Worm (Caenorhabditis elegans) whole organism, L4 larva: Measurements from ENCODE around the gene xol-1.

Experiments
- F37D6.2 ChIP-seq: sonication (generic microtip); optimal IDR thresholded peaks from 2 replicates; lab custom pipeline; 2016; ENCODE audit warnings: mild to moderate bottlenecking, missing genetic modification characterization, missing compliant biosample characterization
- aha-1 ChIP-seq: fragments of 150-350 bp; peaks from one replicate; lab custom pipeline; 2014; ENCODE audit warnings: missing biosample characterization, missing genetic modification characterization
- ces-1 ChIP-seq: fragments of 150-350 bp; sonication (generic microtip); optimal IDR thresholded peaks from 4 replicates; lab custom pipeline; 2014; ENCODE audit warnings: missing biosample characterization, missing genetic modification reagents, missing genetic modification characterization
- hif-1 ChIP-seq, 2 experiments: sonication (generic microtip); optimal IDR thresholded peaks; 2 replicates each; lab custom pipeline; 2016 to 2017; ENCODE audit warnings: missing compliant biosample characterization in 2 of 2, missing genetic modification characterization in 2 of 2, missing genetic modification reagents in 2 of 2, missing genotype in 2 of 2, mild to moderate bottlenecking in 1 of 2
- hmg-1.1 ChIP-seq: fragments of 200-800 bp; sonication (Bioruptor generic); IDR thresholded peaks from 2 replicates; pipeline ENCODE4 v1.3.6; 2022; ENCODE audit warnings: missing genetic modification reagents, missing genetic modification characterization, missing compliant biosample characterization
- jun-1 ChIP-seq: fragments of 150-350 bp; optimal IDR thresholded peaks from 2 replicates; lab custom pipeline; 2014; ENCODE audit warnings: missing biosample characterization, missing genetic modification reagents, missing genetic modification characterization
- lin-13 ChIP-seq: fragments of 150-350 bp; optimal IDR thresholded peaks from 2 replicates; lab custom pipeline; 2014; ENCODE audit warnings: missing biosample characterization, missing genetic modification reagents, missing genetic modification characterization
- lin-39 ChIP-seq: fragments of 150-350 bp; optimal IDR thresholded peaks from 2 replicates; lab custom pipeline; 2014; ENCODE audit warnings: missing biosample characterization, missing genetic modification reagents, missing genetic modification characterization
- lsy-2 ChIP-seq, 2 experiments: fragments of 150-350 bp in 1 of 2; sonication (generic microtip) in 1 of 2; optimal IDR thresholded peaks; 2 replicates each; lab custom pipeline; 2014 to 2017; ENCODE audit warnings: missing biosample characterization in 2 of 2, missing genetic modification characterization in 2 of 2
- zag-1 ChIP-seq: fragments of 150-350 bp; optimal IDR thresholded peaks from 2 replicates; lab custom pipeline; 2014; ENCODE audit warnings: missing biosample characterization, missing genetic modification characterization

- TF ChIP-seq lin-13 (GFP tag; lab: Kevin White, UChicago), result no peak
- TF ChIP-seq F37D6.2 (tag; lab: Kevin White, UChicago), result no peak
- no peak for TF ChIP-seq hmg-1.1 (GFP tag; lab: Robert Waterston, UW)
- no peak for TF ChIP-seq lsy-2 (tag; optimal IDR thresholded peaks at IDR 0.05; lab: Kevin White, UChicago)
- no peak for TF ChIP-seq lin-39 (tag; lab: Kevin White, UChicago)
- no peak for TF ChIP-seq jun-1 (tag; lab: Kevin White, UChicago)
- no peak for TF ChIP-seq zag-1
- TF ChIP-seq hif-1 (tag; optimal IDR thresholded peaks at IDR 0.05; lab: Kevin White, UChicago), result peak in 1 of 2 experiments; percentile 45
- TF ChIP-seq ces-1 (GFP tag; lab: Kevin White, UChicago), result no peak
- TF ChIP-seq aha-1, result no peak
Measured at ce11 chrX:8022728-8023127, 18.4 kb upstream of the xol-1 start.
